Fruit fly (Drosophila melanogaster): ENCODE data around the gene CG7084.

Gene CG7084

DNA sequence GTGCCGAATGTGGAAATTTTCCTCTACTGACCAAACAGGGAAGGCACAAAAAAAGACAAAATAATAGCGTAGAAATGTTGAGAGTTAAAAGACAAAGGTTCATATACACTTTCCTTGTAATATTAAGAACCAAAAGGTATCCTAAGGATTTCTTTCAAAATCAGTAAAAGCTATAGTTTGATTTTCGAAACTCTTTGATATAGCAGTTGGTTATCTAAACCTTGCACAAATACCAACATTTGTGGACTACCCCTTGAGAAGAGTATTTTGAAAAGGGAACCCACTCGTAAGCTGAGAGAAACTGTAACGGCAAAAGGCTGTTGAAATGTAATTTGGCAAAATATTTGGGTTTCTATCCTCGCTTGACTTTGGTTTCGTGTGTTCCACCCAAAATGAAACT lies 28.8 kb upstream of the CG7084 start:
- no peak for TF ChIP-seq Mio (GFP tag; optimal IDR thresholded peaks at IDR 0.05)
- TF ChIP-seq rgr (GFP tag; optimal IDR thresholded peaks at IDR 0.05): no peak
- TF ChIP-seq GATAd (GFP tag; optimal IDR thresholded peaks at IDR 0.05): no peak
- no peak for TF ChIP-seq tai (GFP tag; optimal IDR thresholded peaks at IDR 0.05)
- TF ChIP-seq Dfd (GFP tag; optimal IDR thresholded peaks at IDR 0.05): no peak
- no peak for TF ChIP-seq OdsH (GFP tag; optimal IDR thresholded peaks at IDR 0.05)
- no peak for TF ChIP-seq CG32264 (GFP tag; optimal IDR thresholded peaks at IDR 0.05)
- TF ChIP-seq CG9705 (GFP tag; optimal IDR thresholded peaks at IDR 0.05): no peak
- TF ChIP-seq Abd-B (GFP tag; optimal IDR thresholded peaks at IDR 0.05): no peak
- no peak for TF ChIP-seq jim (GFP tag; optimal IDR thresholded peaks at IDR 0.05)
- no peak for TF ChIP-seq N (GFP tag; optimal IDR thresholded peaks at IDR 0.05)
- TF ChIP-seq dsf (GFP tag; optimal IDR thresholded peaks at IDR 0.05; ENCODE audit: borderline replicate concordance): no peak
- TF ChIP-seq Dif (GFP tag; optimal IDR thresholded peaks at IDR 0.05; ENCODE audit: partially characterized antibody): no peak
- TF ChIP-seq Sp1 (GFP tag; optimal IDR thresholded peaks at IDR 0.05): no peak
- no peak for TF ChIP-seq fru (GFP tag; optimal IDR thresholded peaks at IDR 0.05)
- no peak for TF ChIP-seq h (GFP tag; optimal IDR thresholded peaks at IDR 0.05)
- no peak for TF ChIP-seq sage (GFP tag; optimal IDR thresholded peaks at IDR 0.05)
- no peak for TF ChIP-seq Myc (optimal IDR thresholded peaks at IDR 0.05)
- no peak for TF ChIP-seq Jra (GFP tag; optimal IDR thresholded peaks at IDR 0.05)
- TF ChIP-seq pan (optimal IDR thresholded peaks at IDR 0.05): no peak

DNA sequence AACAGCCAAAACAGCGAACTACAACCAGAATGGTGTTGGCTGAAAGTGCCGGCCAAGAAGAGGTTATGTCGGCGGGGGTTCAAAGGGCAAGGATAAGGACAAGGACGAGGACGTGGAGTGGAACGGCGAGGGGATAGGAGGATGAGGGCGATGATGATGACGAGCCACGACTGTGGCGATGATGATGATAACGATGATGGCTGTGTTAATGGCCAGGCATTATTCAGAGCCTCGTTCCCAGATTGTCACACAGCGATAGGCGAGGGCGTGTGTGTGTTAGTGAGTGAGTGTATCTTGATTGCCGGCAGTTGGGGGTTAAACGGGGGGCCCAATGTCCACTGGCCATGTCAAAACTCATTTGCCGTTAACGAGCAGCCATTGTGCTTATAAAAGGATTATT lies 25.6 kb upstream of the CG7084 start:
- no peak for TF ChIP-seq psq (GFP tag; optimal IDR thresholded peaks at IDR 0.05)
- TF ChIP-seq woc (GFP tag; optimal IDR thresholded peaks at IDR 0.05): no peak
- no peak for TF ChIP-seq pan (optimal IDR thresholded peaks at IDR 0.05)
- TF ChIP-seq N (GFP tag; optimal IDR thresholded peaks at IDR 0.05): no peak
- no peak for TF ChIP-seq Mio (GFP tag; optimal IDR thresholded peaks at IDR 0.05)
- TF ChIP-seq Abd-B (GFP tag; optimal IDR thresholded peaks at IDR 0.05): no peak
- no peak for TF ChIP-seq Dfd (GFP tag; optimal IDR thresholded peaks at IDR 0.05)
- TF ChIP-seq HLH106 (tag; optimal IDR thresholded peaks at IDR 0.05): no peak

DNA sequence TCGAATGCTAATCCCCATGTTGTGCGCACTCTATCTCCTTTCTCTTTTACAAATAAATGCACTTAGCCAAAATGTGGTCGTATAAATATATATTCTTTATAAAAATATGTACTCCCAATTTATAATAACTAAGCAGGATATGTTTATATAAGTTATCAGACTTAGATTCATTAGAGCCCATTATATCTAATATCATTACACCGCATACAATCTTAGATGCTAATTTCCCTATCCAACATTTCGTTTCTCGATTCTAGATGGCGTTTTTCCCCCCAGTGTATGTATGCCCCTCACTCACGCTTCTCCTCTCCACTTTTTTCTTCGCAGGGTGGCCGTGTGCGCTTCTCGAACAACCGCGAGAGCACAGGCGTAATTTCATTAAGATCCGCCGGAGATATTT lies 11.1 kb upstream of the CG7084 start:
- TF ChIP-seq Mio (GFP tag; optimal IDR thresholded peaks at IDR 0.05): no peak
- no peak for TF ChIP-seq Dif (GFP tag; optimal IDR thresholded peaks at IDR 0.05; ENCODE audit: partially characterized antibody)
- no peak for TF ChIP-seq ey (GFP tag; optimal IDR thresholded peaks at IDR 0.05)
- TF ChIP-seq Abd-B (GFP tag; optimal IDR thresholded peaks at IDR 0.05): no peak
- no peak for TF ChIP-seq Jra (GFP tag; optimal IDR thresholded peaks at IDR 0.05)
- TF ChIP-seq pan (optimal IDR thresholded peaks at IDR 0.05): no peak
- TF ChIP-seq rgr (GFP tag; optimal IDR thresholded peaks at IDR 0.05): no peak
- TF ChIP-seq sage (GFP tag; optimal IDR thresholded peaks at IDR 0.05): no peak
- no peak for TF ChIP-seq woc (GFP tag; optimal IDR thresholded peaks at IDR 0.05)
- TF ChIP-seq usp (GFP tag; optimal IDR thresholded peaks at IDR 0.05): no peak
- no peak for TF ChIP-seq lola (GFP tag; optimal IDR thresholded peaks at IDR 0.05)
- no peak for TF ChIP-seq Hr78 (GFP tag; optimal IDR thresholded peaks at IDR 0.05)
- no peak for TF ChIP-seq h (GFP tag; optimal IDR thresholded peaks at IDR 0.05)
- no peak for TF ChIP-seq Rel (GFP tag; optimal IDR thresholded peaks at IDR 0.05)
- TF ChIP-seq Rel (tag; optimal IDR thresholded peaks at IDR 0.05): no peak
- TF ChIP-seq N (GFP tag; optimal IDR thresholded peaks at IDR 0.05): no peak

DNA sequence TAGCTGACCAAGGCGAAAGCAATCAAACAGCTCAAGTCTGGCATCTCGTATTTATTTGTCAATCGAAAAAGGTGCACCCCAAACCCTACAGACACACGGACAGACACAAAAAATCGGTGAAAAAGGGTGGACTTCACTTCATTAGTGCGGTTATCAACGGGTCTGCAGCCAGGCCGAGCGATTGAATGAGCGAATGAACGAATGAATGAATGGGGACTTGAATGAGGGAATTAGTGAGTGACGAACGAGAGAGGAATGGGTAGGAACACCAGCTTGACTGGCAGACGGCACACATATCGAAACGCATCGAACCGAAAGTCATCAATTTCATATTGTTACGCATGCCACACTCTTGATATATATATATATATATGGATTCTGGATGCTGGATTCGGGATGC lies 10.3 kb upstream of the CG7084 start:
- no peak for TF ChIP-seq sv (GFP tag; optimal IDR thresholded peaks at IDR 0.05)
- no peak for TF ChIP-seq foxo (GFP tag; optimal IDR thresholded peaks at IDR 0.05)

DNA sequence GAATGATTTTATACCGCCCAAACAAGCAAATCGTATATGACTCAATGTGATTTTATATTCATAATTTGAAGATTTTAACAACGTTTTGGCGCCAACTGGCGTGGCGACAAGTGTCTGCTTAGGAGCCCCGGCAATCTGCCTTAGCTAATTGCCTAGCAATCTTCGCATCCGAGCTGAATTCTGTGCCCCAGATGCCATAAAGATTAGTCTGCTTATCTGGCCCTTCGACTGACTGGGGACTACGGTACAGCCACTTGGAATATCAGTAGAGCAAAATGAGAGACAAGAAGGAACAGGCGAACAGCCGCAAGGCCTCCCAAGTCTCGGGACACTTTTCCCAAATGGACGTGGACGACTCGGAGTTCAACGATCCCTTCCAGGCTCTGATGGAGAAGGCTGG lies 1.5 kb downstream of the CG7084 start:
- TF ChIP-seq usp (GFP tag; optimal IDR thresholded peaks at IDR 0.05): no peak
- TF ChIP-seq fru (GFP tag; optimal IDR thresholded peaks at IDR 0.05): no peak
- no peak for TF ChIP-seq Abd-B (GFP tag; optimal IDR thresholded peaks at IDR 0.05)
- no peak for TF ChIP-seq HLH106 (tag; optimal IDR thresholded peaks at IDR 0.05)

DNA sequence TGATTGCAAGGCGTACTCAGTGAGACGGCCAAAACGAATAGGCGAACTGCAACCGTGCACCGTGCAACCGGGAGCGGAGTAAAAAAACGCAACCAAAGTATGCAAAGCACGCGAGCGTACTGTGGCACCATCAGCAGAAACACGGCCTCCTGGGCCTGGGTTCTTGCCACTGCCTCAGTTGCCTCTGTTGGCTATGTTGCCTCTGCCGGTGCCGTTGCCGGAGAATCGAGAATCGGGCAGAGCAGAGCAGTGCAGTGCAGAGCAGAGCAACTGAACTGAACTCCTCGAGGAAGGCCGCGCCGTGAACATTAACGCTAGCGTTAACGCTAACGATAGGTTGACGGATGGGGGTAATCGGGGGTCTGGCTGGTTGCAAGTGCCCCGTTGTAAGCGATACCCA lies 25.4 kb downstream of the CG7084 start, which contains the start of gene CG34377:
Gene CG34377, minus strand, starts transcription at position 101 of the 400 bp plus-strand sequence.
- no peak for TF ChIP-seq HLH106 (tag; optimal IDR thresholded peaks at IDR 0.05)
- no peak for TF ChIP-seq Abd-B (GFP tag; optimal IDR thresholded peaks at IDR 0.05)
- TF ChIP-seq tai (GFP tag; optimal IDR thresholded peaks at IDR 0.05): no peak
- TF ChIP-seq Myc (optimal IDR thresholded peaks at IDR 0.05): no peak
- no peak for TF ChIP-seq Dif (GFP tag; optimal IDR thresholded peaks at IDR 0.05; ENCODE audit: partially characterized antibody)
- no peak for TF ChIP-seq fru (GFP tag; optimal IDR thresholded peaks at IDR 0.05)
- no peak for TF ChIP-seq CG9705 (GFP tag; optimal IDR thresholded peaks at IDR 0.05)
- no peak for TF ChIP-seq h (GFP tag; optimal IDR thresholded peaks at IDR 0.05)
- no peak for TF ChIP-seq dl (GFP tag; optimal IDR thresholded peaks at IDR 0.05; ENCODE audit: insufficient read depth in 1 of 2, partially characterized antibody in 2 of 2)
- TF ChIP-seq jim (GFP tag; optimal IDR thresholded peaks at IDR 0.05): no peak
- TF ChIP-seq CrebA (GFP tag; optimal IDR thresholded peaks at IDR 0.05; ENCODE audit: borderline replicate concordance): no peak
- no peak for TF ChIP-seq Hr83 (GFP tag; optimal IDR thresholded peaks at IDR 0.05; ENCODE audit: poor library complexity, severe bottlenecking)
- TF ChIP-seq CG32264 (GFP tag; optimal IDR thresholded peaks at IDR 0.05): no peak
- TF ChIP-seq Hnf4 (GFP tag; optimal IDR thresholded peaks at IDR 0.05): no peak
- TF ChIP-seq pan (optimal IDR thresholded peaks at IDR 0.05): no peak
- no peak for TF ChIP-seq Sp1 (GFP tag; optimal IDR thresholded peaks at IDR 0.05)
